Fruit fly (Drosophila melanogaster) S2 (cell line): ENCODE results near the gene ras.

Source experiments
- CG8478 ChIP-seq: fragments of >200 bp; optimal IDR thresholded peaks from 2 replicates; lab custom pipeline; 2018
- CTCF ChIP-seq, 2 experiments: fragments of >200 bp; optimal IDR thresholded peaks; 2 replicates each; lab custom pipeline; 2018

ras gene

DNA sequence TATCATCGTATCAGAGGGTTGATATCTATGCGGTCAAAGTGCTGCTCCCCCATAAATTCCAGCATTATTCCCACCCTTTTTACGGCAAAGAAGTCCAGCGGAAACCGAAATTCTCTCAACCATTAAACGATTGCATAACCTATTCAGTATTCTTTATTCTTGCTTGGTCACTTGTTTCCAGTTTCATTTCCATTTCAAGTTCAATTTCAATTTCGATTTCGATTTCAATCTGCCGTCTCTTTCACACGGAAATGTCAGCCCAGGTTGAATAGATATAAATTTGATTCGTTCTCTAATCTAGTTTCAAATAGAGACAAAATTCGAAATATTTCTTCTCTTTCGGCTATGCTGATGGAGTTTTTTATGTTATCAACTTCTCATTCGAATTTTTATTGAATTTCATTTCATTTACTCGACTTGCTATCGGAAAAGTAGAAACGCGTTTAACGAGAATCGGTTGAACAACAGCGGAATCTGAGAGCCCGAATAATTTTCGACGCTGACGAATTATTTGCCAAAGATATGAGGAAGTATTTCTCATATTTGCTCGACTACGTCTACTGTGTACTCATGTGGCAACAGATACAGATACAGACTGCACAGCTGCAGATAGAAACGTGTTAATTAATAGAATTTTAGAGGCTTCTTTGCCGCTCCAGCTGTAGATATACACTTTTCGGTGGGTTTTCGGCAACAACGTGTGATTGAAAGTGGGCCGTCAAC lies 11.4 kb upstream of the ras start:
- no peak for TF ChIP-seq CG8478 (lab: Kevin White, UChicago)
- TF ChIP-seq CTCF (optimal IDR thresholded peaks at IDR 0.05; lab: Kevin White, UChicago), result no peak

DNA sequence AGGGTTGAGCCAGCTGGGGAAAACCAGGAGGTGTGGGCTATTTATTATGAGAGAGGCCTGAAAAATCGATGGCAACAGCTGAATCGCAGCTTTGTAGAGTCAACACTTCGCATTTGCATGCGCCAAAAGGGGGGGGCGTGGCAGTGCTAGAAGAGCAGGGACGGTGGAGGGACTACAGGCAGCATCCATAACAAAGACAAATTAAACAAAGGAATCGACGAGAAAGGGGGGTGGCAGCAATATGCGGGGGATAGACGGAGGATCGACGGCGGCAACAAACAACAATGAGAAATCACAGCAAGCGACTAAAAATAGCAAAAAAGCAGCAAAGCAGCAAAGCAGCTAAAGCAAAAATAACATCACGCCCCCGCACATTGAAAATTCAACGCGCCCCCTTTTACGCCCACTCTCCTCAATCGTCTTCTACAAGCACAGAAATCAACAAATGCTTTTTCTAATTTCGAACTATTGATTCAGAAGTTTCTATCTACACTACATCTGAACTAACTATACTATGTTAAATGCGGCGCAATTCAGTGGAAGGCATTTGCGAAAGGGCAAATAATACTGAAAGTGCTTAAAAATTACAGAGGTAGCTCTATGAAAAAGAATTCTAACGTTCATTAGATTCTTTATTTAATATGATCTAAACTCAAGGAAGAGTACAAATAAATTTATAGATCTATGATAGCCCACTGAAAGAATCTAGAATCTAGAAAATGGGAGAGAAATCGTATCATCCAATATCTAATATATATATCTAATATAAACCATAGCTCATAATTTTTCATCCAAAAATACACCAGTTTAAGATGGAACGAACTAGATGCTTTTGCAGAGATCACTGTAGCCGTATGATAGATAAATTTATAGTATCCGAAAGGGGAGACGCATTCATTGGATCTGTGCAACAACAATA lies 9.3 kb upstream of the ras start:
- TF ChIP-seq CG8478 (lab: Kevin White, UChicago), result no peak
- no peak for TF ChIP-seq CTCF (optimal IDR thresholded peaks at IDR 0.05; lab: Kevin White, UChicago)

DNA sequence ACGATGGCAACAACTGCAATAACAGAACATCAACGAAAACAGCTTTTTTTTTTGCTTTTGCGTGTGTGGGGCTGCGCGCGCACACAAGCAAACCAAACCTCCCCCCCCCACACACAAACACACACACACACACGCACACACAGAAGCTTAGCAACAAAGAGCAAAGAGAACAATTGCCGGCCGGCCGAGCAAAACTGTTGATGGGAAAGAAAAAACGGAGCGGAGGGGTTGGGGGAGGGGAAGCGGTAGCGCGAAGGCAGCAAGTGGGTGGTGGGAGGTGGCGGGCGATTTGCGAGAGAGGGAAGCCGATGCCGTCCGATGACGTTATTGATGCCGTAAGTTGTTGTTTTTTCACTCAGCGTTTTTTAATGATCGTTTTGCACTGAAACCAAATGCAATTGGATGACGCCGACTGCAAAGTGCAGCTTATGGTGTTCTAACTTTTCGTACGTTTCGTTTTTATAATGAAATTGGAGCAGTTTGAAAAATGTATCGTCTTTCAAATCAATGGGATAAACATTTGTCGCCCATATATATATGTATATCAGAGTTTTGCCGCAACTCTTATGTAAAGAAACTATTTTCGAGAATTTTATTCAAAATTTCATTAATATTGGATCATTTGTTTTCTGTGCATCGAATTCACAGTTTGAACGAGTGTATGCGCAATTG lies 8.5 kb upstream of the ras start:
- TF ChIP-seq CG8478 (lab: Kevin White, UChicago), result no peak
- no peak for TF ChIP-seq CTCF (optimal IDR thresholded peaks at IDR 0.05; lab: Kevin White, UChicago)

DNA sequence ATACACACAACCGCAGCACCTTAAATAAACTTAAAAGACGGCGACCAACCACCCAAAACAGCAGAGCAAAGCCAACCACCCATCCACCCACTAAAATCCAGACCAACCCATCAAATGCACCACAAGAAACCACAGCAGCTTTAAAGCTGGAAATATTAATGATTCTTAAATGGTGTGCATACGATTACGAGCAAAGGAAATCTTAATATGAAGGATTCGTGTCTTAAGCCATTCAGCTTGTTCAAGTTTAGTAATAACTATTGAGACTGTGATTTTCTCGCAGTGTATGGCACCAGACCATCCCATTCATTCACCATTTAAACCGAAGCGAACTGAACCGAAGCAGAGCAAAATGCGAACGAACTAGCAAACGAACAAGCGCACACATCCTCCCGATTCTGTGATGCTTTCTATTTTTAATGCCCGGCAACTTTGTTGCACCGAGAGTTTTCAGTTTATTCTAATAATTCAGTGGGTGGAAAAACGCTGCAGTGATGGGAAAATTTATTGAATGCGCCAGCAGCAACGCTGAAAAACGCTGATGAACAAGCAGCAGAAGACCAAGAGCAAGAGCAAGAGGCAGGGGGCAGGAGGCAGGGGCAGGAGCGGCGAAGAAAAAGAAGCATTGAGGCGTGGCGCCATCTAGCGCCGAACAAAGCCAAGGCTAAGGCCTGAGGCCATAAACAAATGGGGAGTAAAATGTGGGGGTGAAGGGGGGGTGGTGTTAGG lies 6.7 kb upstream of the ras start:
- peak; percentile 78 to 83 for TF ChIP-seq CTCF (optimal IDR thresholded peaks at IDR 0.05; lab: Kevin White, UChicago)
- TF ChIP-seq CG8478 (lab: Kevin White, UChicago), result no peak

DNA sequence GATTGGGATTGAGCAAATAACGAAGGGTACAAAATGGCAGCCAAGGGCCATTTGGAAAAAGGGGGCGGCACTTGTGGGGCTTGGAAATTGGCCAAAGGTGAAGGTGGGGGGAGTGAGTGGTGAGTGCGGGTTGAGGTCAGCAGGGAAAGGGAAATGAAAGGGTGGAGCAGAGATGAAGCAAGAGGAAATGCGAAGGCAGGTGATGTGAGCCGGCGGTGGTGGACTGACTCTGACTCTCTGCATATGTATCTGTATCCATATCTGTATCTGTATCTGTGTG lies 6.2 kb upstream of the ras start:
- no peak for TF ChIP-seq CG8478 (lab: Kevin White, UChicago)
- no peak for TF ChIP-seq CTCF (optimal IDR thresholded peaks at IDR 0.05; lab: Kevin White, UChicago)

DNA sequence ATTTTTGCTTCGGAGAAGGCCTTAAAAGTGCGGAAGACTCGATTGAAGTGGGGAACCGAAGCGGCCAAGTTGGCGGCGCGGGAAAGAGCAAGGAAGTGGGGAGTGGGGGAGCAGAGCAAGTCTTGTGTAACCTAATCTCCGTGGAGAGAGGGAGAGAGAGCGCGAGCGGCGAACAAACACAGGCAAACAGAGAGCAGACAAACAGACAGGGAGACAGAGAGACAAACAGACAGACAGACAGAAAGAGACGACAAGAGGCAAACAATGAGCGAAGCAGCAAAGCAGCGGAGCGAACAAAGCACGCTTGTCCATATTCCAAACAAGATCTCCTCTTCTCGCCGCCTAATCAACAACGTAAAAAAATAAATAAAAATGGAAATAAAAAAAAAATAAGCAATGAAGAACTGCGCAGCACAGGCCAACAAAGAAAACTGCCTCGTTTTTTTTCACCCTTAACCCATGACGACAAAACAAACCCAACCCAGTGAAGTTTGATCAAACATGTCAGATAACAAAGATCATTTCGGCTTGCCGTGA lies 5.4 kb upstream of the ras start:
- TF ChIP-seq CG8478 (lab: Kevin White, UChicago) (no peak), CTCF (optimal IDR thresholded peaks at IDR 0.05; lab: Kevin White, UChicago) (no peak)

DNA sequence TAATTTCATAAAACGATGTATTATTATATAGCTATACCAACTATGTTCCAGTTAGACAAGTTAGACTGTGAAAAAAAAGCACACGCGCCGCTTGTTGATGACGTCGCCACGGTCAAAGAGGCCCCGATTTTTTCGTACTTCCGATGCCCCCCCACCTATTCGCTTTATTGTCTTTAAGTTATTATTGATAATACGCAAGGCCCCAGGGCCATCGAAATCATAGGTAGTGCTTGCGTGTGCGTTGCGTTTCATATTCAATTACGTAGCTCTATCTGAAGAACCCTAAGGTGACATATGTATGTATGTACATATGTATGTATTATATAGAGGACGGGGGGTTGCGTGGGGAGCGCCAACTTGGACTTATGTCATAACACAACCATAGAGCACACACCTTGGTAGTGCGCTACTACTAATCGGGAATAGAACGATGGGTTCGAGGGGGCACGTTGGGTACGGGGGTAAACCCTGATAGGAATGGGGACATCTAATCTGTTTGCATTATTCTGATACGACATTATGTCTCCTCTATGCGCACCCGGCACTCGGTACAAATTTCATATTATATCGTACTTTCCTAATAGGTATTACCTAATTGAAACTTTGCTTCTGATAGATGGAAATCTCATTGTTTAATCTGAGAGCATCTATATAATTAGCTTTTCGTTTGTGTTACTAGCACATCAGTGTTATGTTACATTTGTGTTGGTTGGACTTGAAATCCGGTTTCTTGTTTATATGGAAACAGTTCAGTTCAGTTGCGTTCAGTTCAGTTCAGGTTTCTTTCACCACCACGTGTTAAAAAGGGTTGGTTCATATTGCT lies 4.5 kb upstream of the ras start:
- TF ChIP-seq CG8478 (lab: Kevin White, UChicago), result no peak
- TF ChIP-seq CTCF (optimal IDR thresholded peaks at IDR 0.05; lab: Kevin White, UChicago), result no peak

DNA sequence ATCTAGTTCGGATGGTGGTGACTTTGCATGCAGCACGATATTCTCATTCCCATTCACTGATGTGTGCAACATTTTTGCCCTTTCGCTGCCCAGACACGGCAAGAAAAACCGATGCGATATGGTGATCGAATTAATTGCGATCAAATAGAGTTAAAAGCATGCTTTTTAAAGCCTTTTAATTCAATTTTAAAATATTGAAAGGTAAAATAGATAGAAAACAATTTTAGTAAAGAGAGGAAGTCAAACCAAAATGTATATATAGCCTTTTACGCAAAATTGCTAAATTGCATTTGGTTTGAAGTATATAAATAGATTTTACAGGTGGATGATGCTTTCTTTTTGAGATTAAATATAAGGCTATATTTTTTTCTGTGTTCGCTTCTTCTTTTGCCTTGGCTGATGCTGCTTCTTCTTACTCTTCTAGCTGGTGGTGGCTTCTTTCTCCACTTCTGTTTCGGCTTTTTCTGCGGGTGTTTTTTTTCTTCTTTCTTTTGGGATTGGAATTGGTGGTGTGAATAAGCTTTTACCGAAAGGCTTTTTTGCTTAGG lies 3.3 kb upstream of the ras start:
- no peak for TF ChIP-seq CG8478 (lab: Kevin White, UChicago)
- no peak for TF ChIP-seq CTCF (optimal IDR thresholded peaks at IDR 0.05; lab: Kevin White, UChicago)

DNA sequence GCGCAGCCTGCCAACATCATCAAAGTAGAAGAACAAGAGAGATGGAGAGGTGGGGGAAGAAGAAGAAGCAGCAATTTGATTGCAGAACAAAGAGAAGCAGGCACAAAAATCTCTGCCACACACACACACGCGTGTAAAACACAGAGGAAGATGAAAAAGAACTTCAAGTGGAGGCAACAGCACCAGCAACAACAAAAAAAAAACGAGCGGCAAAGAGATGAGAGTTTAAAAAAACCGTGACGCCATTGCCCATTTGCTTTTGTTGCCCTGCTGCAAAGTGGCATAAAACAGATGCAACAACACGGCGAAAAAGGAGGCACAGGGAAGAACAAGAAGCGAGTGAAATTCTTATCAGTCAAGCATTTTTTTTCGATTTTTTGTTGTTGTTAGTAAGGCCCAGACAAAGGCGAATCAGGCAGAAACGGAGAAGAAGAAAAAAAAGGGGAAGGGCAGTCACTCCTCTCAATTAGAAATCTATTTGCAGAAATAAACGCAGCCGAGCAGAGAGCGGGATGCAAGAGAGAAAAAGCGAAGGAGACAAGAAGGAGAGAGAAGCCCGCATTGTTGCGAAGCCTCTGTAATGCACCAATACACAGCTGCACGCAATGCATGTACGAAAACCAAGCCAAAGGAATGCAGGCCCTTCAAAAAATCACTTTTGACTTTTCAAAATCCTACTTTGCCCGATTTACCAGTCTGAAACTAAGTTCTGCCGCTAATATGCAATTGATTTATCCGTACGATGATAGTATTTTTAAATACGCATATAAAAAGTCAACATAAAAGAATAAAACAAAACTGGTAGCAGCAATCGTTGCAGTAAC lies 2.3 kb upstream of the ras start:
- TF ChIP-seq CG8478 (lab: Kevin White, UChicago), result no peak
- TF ChIP-seq CTCF (optimal IDR thresholded peaks at IDR 0.05; lab: Kevin White, UChicago), result no peak

DNA sequence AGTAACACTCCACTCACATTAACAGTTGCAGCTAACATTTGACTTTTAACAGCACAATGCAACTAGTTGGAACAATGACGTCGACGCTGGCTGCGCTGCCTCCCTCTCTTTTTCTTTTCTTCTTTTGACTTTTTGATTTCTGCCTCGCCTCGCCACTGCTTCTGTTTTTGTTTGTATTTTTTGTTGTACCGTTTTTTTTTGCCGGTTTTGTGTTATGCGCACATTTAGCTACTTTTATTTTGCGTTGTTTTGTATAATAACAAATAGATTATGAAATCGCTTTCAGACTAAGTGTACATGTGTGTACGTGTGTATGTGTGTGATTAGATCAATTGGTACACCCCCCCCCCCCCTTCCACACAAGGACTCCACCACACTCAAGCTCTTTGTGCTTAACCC lies 1.7 kb upstream of the ras start:
- no peak for TF ChIP-seq CTCF (optimal IDR thresholded peaks at IDR 0.05; lab: Kevin White, UChicago)
- no peak for TF ChIP-seq CG8478 (lab: Kevin White, UChicago)

DNA sequence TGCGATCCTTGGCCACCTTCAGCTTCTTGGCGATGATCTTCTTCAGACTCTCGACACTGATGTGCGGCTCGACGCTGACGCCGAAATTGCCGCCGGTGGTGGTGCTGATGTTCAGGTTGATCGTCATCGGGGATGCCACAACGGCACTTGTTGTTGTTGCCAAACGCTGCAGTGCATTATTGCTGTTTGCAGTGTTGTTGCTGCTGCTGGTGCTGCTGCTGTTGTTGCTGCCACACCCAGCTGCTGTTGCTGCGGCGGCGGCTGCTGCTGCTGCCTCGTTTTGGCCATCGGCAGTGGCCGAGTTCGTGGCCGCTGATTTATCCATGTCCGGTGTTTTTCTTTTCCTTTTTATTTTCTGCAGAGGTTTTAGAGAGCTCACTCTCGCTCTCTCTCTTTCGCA lies 477 bp upstream of the ras start:
- TF ChIP-seq CG8478 (lab: Kevin White, UChicago) (no peak), CTCF (optimal IDR thresholded peaks at IDR 0.05; lab: Kevin White, UChicago) (no peak)
